Worm (Caenorhabditis elegans) whole organism, L3 larva: ENCODE data around the gene tsen-54.

Source experiments
- ceh-9 ChIP-seq: sonication (generic microtip); optimal IDR thresholded peaks from 2 replicates; lab custom pipeline; 2018; ENCODE audit warnings: missing biosample characterization, missing genetic modification characterization
- jun-1 ChIP-seq: fragments of 150-350 bp; optimal IDR thresholded peaks from 2 replicates; lab custom pipeline; 2014; ENCODE audit warnings: missing biosample characterization, missing genetic modification reagents, missing genetic modification characterization
- pqm-1 ChIP-seq: fragments of 150-350 bp; optimal IDR thresholded peaks from 2 replicates; lab custom pipeline; 2017; ENCODE audit warnings: missing biosample characterization, missing genetic modification characterization, inconsistent platforms
- unc-62 ChIP-seq: fragments of 150-350 bp; sonication (generic microtip); optimal IDR thresholded peaks from 4 replicates; lab custom pipeline; 2014; ENCODE audit warnings: missing biosample characterization, missing genetic modification reagents, missing genetic modification characterization

- TF ChIP-seq pqm-1 (tag; lab: Kevin White, UChicago): no peak
- TF ChIP-seq unc-62 (GFP tag; lab: Kevin White, UChicago): no peak
- no peak for TF ChIP-seq ceh-9
- no peak for TF ChIP-seq jun-1 (tag; lab: Kevin White, UChicago)
Observed at ce11 chrIV:1979782-1980181, 31.8 kb downstream of the tsen-54 start, which contains the start of gene Y76B12C.8.
